Fruit fly (Drosophila melanogaster): ENCODE measurements around the gene Nmnat.

Gene Nmnat

dm6 chr3R:24917814-24918636 lies 27.0 kb upstream of the Nmnat start, which contains the start of the genes PIG-S, sud1 and CG11168 (continued):
- TF ChIP-seq dac (GFP tag; optimal IDR thresholded peaks at IDR 0.05), result no peak
- TF ChIP-seq ss (GFP tag; optimal IDR thresholded peaks at IDR 0.05), result no peak
- peak; percentile 14 for TF ChIP-seq Sox15 (GFP tag; optimal IDR thresholded peaks at IDR 0.05)
- no peak for TF ChIP-seq cyc (GFP tag; optimal IDR thresholded peaks at IDR 0.05)
- TF ChIP-seq CG11762 (GFP tag; optimal IDR thresholded peaks at IDR 0.05; ENCODE audit: insufficient read depth), result no peak
- TF ChIP-seq CG8119 (GFP tag; IDR thresholded peaks at IDR 0.05), result no peak
- no peak for TF ChIP-seq CG9139 (GFP tag; optimal IDR thresholded peaks at IDR 0.05)
- TF ChIP-seq CG4318 (GFP tag; optimal IDR thresholded peaks at IDR 0.05), result no peak
- TF ChIP-seq CG6276 (GFP tag; optimal IDR thresholded peaks at IDR 0.05), result no peak
- no peak for TF ChIP-seq OdsH (GFP tag; optimal IDR thresholded peaks at IDR 0.05)
- TF ChIP-seq CG8632 (GFP tag; optimal IDR thresholded peaks at IDR 0.05), result no peak
- no peak for TF ChIP-seq topi (GFP tag; optimal IDR thresholded peaks at IDR 0.05)
- TF ChIP-seq fkh (GFP tag; optimal IDR thresholded peaks at IDR 0.05), result no peak
- TF ChIP-seq CG3032 (tag; optimal IDR thresholded peaks at IDR 0.05), result peak; percentile 63
- no peak for TF ChIP-seq CG3919 (GFP tag; optimal IDR thresholded peaks at IDR 0.05)
- no peak for TF ChIP-seq CG11902 (GFP tag; optimal IDR thresholded peaks at IDR 0.05)
- no peak for TF ChIP-seq CG6854 (GFP tag; optimal IDR thresholded peaks at IDR 0.05)
- TF ChIP-seq Gug (GFP tag; IDR thresholded peaks at IDR 0.05), result no peak; the same call in 1 of the 2 replicates
- no peak for TF ChIP-seq salr (GFP tag; optimal IDR thresholded peaks at IDR 0.05)
- TF ChIP-seq CG11294 (GFP tag; IDR thresholded peaks at IDR 0.05), result peak; percentile 11; the same call in 1 of the 2 replicates
- no peak for TF ChIP-seq CG7368 (GFP tag; optimal IDR thresholded peaks at IDR 0.05)
- TF ChIP-seq dsx (GFP tag; optimal IDR thresholded peaks at IDR 0.05; ENCODE audit: poor library complexity, severe bottlenecking), result peak; percentile 38
- no peak for TF ChIP-seq Eip93F (GFP tag; optimal IDR thresholded peaks at IDR 0.05)
- TF ChIP-seq pdm3 (GFP tag; optimal IDR thresholded peaks at IDR 0.05), result no peak

dm6 chr3R:24922270-24922669 lies 22.8 kb upstream of the Nmnat start, which contains the start of gene Mink:
TSS of gene Mink (plus strand) at chr3R:24922473.
- TF ChIP-seq spab (GFP tag; optimal IDR thresholded peaks at IDR 0.05), result no peak
- TF ChIP-seq Blimp-1 (GFP tag; optimal IDR thresholded peaks at IDR 0.05), result no peak
- no peak for TF ChIP-seq CG11762 (GFP tag; optimal IDR thresholded peaks at IDR 0.05; ENCODE audit: insufficient read depth)
- no peak for TF ChIP-seq CG15336 (GFP tag; IDR thresholded peaks at IDR 0.05)
- no peak for TF ChIP-seq CG11902 (GFP tag; optimal IDR thresholded peaks at IDR 0.05)
- TF ChIP-seq CG8632 (GFP tag; optimal IDR thresholded peaks at IDR 0.05), result no peak
- TF ChIP-seq CG10669 (GFP tag; optimal IDR thresholded peaks at IDR 0.05), result no peak
- TF ChIP-seq CG6163 (GFP tag; IDR thresholded peaks at IDR 0.05), result no peak
- TF ChIP-seq Met (GFP tag; optimal IDR thresholded peaks at IDR 0.05), result no peak
- TF ChIP-seq Sox14 (GFP tag; optimal IDR thresholded peaks at IDR 0.05), result no peak
- no peak for TF ChIP-seq CG3032 (tag; optimal IDR thresholded peaks at IDR 0.05)
- no peak for TF ChIP-seq CG34406 (GFP tag; optimal IDR thresholded peaks at IDR 0.05)
- TF ChIP-seq Hr4 (GFP tag; optimal IDR thresholded peaks at IDR 0.05), result no peak
- no peak for TF ChIP-seq fd59A (GFP tag; optimal IDR thresholded peaks at IDR 0.05)

- no peak for TF ChIP-seq OdsH (GFP tag; optimal IDR thresholded peaks at IDR 0.05)
- no peak for TF ChIP-seq CG9139 (GFP tag; optimal IDR thresholded peaks at IDR 0.05)
- no peak for TF ChIP-seq esn (GFP tag; optimal IDR thresholded peaks at IDR 0.05)
- TF ChIP-seq CG6276 (GFP tag; optimal IDR thresholded peaks at IDR 0.05), result no peak
- no peak for TF ChIP-seq net (GFP tag; optimal IDR thresholded peaks at IDR 0.05)
- TF ChIP-seq CG4318 (GFP tag; optimal IDR thresholded peaks at IDR 0.05), result no peak
- no peak for TF ChIP-seq Sox102F (GFP tag; optimal IDR thresholded peaks at IDR 0.05)
- TF ChIP-seq CG6854 (GFP tag; optimal IDR thresholded peaks at IDR 0.05), result no peak
- no peak for TF ChIP-seq Hr4 (GFP tag; optimal IDR thresholded peaks at IDR 0.05)
- no peak for TF ChIP-seq achi (GFP tag; optimal IDR thresholded peaks at IDR 0.05)
- TF ChIP-seq CG1621 (tag; optimal IDR thresholded peaks at IDR 0.05), result no peak
- TF ChIP-seq acj6 (GFP tag; optimal IDR thresholded peaks at IDR 0.05), result no peak
- no peak for TF ChIP-seq lz (GFP tag; optimal IDR thresholded peaks at IDR 0.05)
These were observed 20.1 kb upstream of the Nmnat start, which contains the start of gene Trf4-2 for dm6 chr3R:24924916-24925315. TSS of gene Trf4-2 (plus strand) at chr3R:24925216.

Data from whole organism, prepupa.